Worm (Caenorhabditis elegans): ENCODE results near the gene C23H5.12.

DNA sequence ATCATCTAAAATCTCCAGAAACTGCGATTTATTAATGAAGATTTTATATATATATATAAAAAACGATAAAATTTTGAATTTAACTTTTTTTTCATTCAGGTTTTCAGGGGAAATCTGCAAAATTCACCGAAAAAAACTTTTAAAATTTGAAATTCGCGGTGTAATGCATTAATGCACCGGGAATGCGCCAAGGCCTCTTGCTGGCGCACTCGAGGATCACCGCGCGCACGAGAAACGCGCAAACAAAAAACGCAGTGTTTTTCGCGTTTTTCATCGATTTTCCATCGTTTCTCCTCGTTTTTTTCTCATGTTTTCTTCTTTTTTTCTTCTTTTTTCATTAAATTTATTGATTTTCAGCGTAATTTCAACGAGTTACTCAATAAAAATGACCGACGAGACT, 44.3 kb downstream of the C23H5.12 start, which contains the start of gene hrpu-2:
- TF ChIP-seq mep-1 (tag; optimal IDR thresholded peaks at IDR 0.05) (peak; percentile 80), nhr-237 (tag; optimal IDR thresholded peaks at IDR 0.05) (peak; percentile 62)
